Fruit fly (Drosophila melanogaster): Measurements from ENCODE around the gene REPTOR-BP.
A peak's percentile ranks its signal among the peaks of the same experiment; 100 is the strongest.

REPTOR-BP gene

dm6 chr2L:10231092-10231494 lies 32.8 kb upstream of the REPTOR-BP start (continued):
- TF ChIP-seq Hmx (GFP tag; optimal IDR thresholded peaks at IDR 0.05) (no peak), CG12942 (GFP tag; optimal IDR thresholded peaks at IDR 0.05) (no peak), Rfx (GFP tag; IDR thresholded peaks at IDR 0.05) (peak; percentile 62; the same call in 1 of the 2 replicates), E2f2 (GFP tag; IDR thresholded peaks at IDR 0.05) (peak; percentile 21; the same call in 1 of the 2 replicates), ato (GFP tag; IDR thresholded peaks at IDR 0.05; ENCODE audit: partially characterized antibody) (no peak), sima (GFP tag; optimal IDR thresholded peaks at IDR 0.05) (no peak), Lpt (GFP tag; optimal IDR thresholded peaks at IDR 0.05) (no peak), usp (GFP tag; optimal IDR thresholded peaks at IDR 0.05) (no peak), CG10979 (tag; optimal IDR thresholded peaks at IDR 0.05) (no peak), Dbx (GFP tag; IDR thresholded peaks at IDR 0.05) (0 out of 3 replicates have a peak, but pooled peaks have one; percentile 51), ase (GFP tag; IDR thresholded peaks at IDR 0.05) (no peak), CkIIα-i1 (GFP tag; IDR thresholded peaks at IDR 0.05) (no peak), CG14965 (GFP tag; optimal IDR thresholded peaks at IDR 0.05; ENCODE audit: borderline replicate concordance) (no peak), CG4820 (GFP tag; optimal IDR thresholded peaks at IDR 0.05) (no peak), dmrt99B (tag; optimal IDR thresholded peaks at IDR 0.05) (no peak), CG18476 (GFP tag; optimal IDR thresholded peaks at IDR 0.05) (no peak), tna (GFP tag; IDR thresholded peaks at IDR 0.05; ENCODE audit: partially characterized antibody) (no peak), gsb (GFP tag; IDR thresholded peaks at IDR 0.05) (no peak), nerfin-2 (GFP tag; IDR thresholded peaks at IDR 0.05; ENCODE audit: partially characterized antibody) (no peak), CG18764 (GFP tag; optimal IDR thresholded peaks at IDR 0.05) (no peak), emc (GFP tag; optimal IDR thresholded peaks at IDR 0.05) (no peak), CG33557 (GFP tag; optimal IDR thresholded peaks at IDR 0.05) (no peak), CG3281 (GFP tag; optimal IDR thresholded peaks at IDR 0.05) (peak; percentile 36), Dip2 (GFP tag; IDR thresholded peaks at IDR 0.05) (no peak), Atf3 (GFP tag; optimal IDR thresholded peaks at IDR 0.05) (peak; percentile 2), Deaf1 (tag; optimal IDR thresholded peaks at IDR 0.05) (no peak), Hey (tag; optimal IDR thresholded peaks at IDR 0.05) (no peak), CG18262 (tag; optimal IDR thresholded peaks at IDR 0.05) (peak; percentile 11), tio (GFP tag; optimal IDR thresholded peaks at IDR 0.05) (no peak), dimm (GFP tag; IDR thresholded peaks at IDR 0.05) (no peak), slp2 (GFP tag; optimal IDR thresholded peaks at IDR 0.05) (no peak), gem (tag; optimal IDR thresholded peaks at IDR 0.05) (peak; percentile 46), B-H2 (GFP tag; optimal IDR thresholded peaks at IDR 0.05) (no peak), CG8924 (tag; optimal IDR thresholded peaks at IDR 0.05) (peak; percentile 44), chm (GFP tag; IDR thresholded peaks at IDR 0.05) (no peak), Oli (tag; optimal IDR thresholded peaks at IDR 0.05) (no peak), CG8281 (tag; optimal IDR thresholded peaks at IDR 0.05) (no peak), CG8290 (GFP tag; optimal IDR thresholded peaks at IDR 0.05) (no peak), CG8290 (tag; optimal IDR thresholded peaks at IDR 0.05) (peak in 1 of 2 experiments; percentile 57), Elba2 (GFP tag; optimal IDR thresholded peaks at IDR 0.05) (no peak), CG17612 (GFP tag; IDR thresholded peaks at IDR 0.05) (no peak), CG9932 (GFP tag; IDR thresholded peaks at IDR 0.05) (no peak), zen (tag; optimal IDR thresholded peaks at IDR 0.05) (no peak), NC2α (GFP tag; optimal IDR thresholded peaks at IDR 0.05) (no peak), phol (tag; optimal IDR thresholded peaks at IDR 0.05) (no peak), schlank (tag; optimal IDR thresholded peaks at IDR 0.05) (no peak), Med (GFP tag) (peak; percentile 81), CG15011 (GFP tag; optimal IDR thresholded peaks at IDR 0.05) (no peak), cas (GFP tag; IDR thresholded peaks at IDR 0.05) (no peak), Abd-B (GFP tag; optimal IDR thresholded peaks at IDR 0.05) (no peak), hkb (optimal IDR thresholded peaks at IDR 0.05) (no peak), hkb (GFP tag; IDR thresholded peaks at IDR 0.05) (no peak), CG7928 (GFP tag; optimal IDR thresholded peaks at IDR 0.05) (no peak)
